Fruit fly (Drosophila melanogaster): ENCODE results near the gene CG1924.

DNA sequence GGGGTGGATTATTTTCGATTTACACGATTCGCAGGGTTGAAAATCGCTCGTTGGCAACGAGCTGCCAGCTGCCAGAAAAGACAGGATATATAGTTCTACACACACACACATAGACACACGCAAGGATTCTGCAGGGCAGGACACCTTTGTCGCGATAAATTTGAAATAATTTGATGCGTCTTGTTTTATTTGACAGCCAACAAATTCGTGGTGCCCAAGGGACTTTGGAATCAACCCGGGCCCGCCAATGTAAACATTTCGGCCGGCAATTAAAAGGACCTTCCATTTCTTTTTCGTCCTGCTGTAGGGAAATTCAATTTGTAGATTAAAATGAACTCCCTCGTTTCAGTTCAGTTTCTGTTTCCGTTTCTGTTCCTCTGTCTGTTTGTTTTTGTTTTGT is 34.3 kb upstream of the CG1924 start:
- no peak for TF ChIP-seq lola (GFP tag; optimal IDR thresholded peaks at IDR 0.05)
- no peak for TF ChIP-seq dmrt93B (GFP tag; optimal IDR thresholded peaks at IDR 0.05)
- no peak for TF ChIP-seq fru (GFP tag; optimal IDR thresholded peaks at IDR 0.05)
- TF ChIP-seq rgr (GFP tag; optimal IDR thresholded peaks at IDR 0.05), result no peak
- no peak for TF ChIP-seq pan (optimal IDR thresholded peaks at IDR 0.05)

Measured in whole organism, wandering third instar larva.